Fruit fly (Drosophila melanogaster): ENCODE results near the gene CG10132.

CG10132 gene

dm6 chr2L:19570806-19571254 lies 52.2 kb downstream of the CG10132 start (continued):
- TF ChIP-seq Blimp-1 (GFP tag; optimal IDR thresholded peaks at IDR 0.05) (no peak), fd85E (GFP tag; optimal IDR thresholded peaks at IDR 0.05) (no peak), CG31627 (GFP tag; optimal IDR thresholded peaks at IDR 0.05) (peak; percentile 31), CG9139 (GFP tag; optimal IDR thresholded peaks at IDR 0.05) (no peak), CG8632 (GFP tag; optimal IDR thresholded peaks at IDR 0.05) (no peak), CG15336 (GFP tag; IDR thresholded peaks at IDR 0.05) (peak; percentile 27; the same call in 1 of the 2 replicates), CG11902 (GFP tag; optimal IDR thresholded peaks at IDR 0.05) (no peak), Ets21C (GFP tag; optimal IDR thresholded peaks at IDR 0.05) (no peak)

DNA sequence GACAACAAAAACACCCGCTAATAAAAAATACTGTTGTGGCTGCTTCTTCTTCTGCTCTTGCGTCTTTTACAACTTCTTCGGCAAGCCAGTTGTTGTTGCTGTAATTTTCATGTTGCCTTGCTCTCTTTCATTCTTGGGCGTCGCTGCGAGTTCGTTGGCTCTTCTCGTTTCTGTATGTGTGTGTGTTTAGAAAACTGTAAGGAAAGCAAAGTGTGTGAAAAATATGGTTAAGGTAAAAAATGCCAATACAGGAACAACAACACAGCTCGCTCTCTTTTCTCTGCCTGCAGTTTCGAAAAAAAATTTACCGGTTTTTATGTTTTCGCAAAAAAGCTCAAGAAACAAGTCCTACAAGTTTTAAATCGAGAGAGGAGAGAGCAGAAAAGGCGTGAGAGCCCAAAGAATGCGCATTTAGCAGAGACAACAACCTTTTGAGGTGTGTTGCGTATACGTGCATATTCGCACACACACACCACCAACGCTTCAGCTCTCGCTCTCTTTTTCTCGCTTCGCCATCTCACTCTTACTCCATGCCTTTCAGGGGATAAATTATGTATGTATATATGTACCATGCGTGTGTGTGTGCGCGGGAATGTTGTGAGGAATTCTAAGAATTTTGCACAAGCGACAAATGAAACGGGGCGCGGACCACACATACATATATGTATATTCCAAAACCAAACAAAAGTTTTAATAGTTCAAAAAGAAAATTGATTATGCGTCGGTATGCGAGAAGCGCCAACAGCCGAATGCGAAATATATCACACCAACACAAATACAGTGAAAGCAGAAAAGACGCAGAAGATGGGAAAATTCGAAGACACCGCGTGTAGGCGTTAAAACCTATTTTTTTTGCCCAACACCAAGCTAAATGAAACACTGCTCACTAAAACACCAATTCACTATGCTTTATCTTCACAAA lies 53.2 kb downstream of the CG10132 start:
- TF ChIP-seq CG32006 (GFP tag; optimal IDR thresholded peaks at IDR 0.05) (no peak), lz (GFP tag; optimal IDR thresholded peaks at IDR 0.05) (no peak), CG6792 (GFP tag; optimal IDR thresholded peaks at IDR 0.05) (no peak), Hr38 (GFP tag; optimal IDR thresholded peaks at IDR 0.05) (no peak), ss (GFP tag; optimal IDR thresholded peaks at IDR 0.05) (peak in 1 of 2 experiments; percentile 39), Eip75B (GFP tag; optimal IDR thresholded peaks at IDR 0.05) (no peak), net (GFP tag; optimal IDR thresholded peaks at IDR 0.05) (no peak), CG9139 (GFP tag; optimal IDR thresholded peaks at IDR 0.05) (peak; percentile 2), CG10669 (GFP tag; optimal IDR thresholded peaks at IDR 0.05) (no peak), Smox (GFP tag; optimal IDR thresholded peaks at IDR 0.05) (no peak), eg (GFP tag; IDR thresholded peaks at IDR 0.05) (no peak), dsx (GFP tag; optimal IDR thresholded peaks at IDR 0.05; ENCODE audit: poor library complexity, severe bottlenecking) (peak; percentile 25), esn (GFP tag; optimal IDR thresholded peaks at IDR 0.05) (peak; percentile 2), CG11762 (GFP tag; optimal IDR thresholded peaks at IDR 0.05; ENCODE audit: insufficient read depth) (no peak), CG7368 (GFP tag; optimal IDR thresholded peaks at IDR 0.05) (no peak), CG15336 (GFP tag; IDR thresholded peaks at IDR 0.05) (peak; percentile 9; the same call in 1 of the 2 replicates), Lpt (GFP tag; optimal IDR thresholded peaks at IDR 0.05) (peak; percentile 70), Met (GFP tag; optimal IDR thresholded peaks at IDR 0.05) (peak; percentile 1), CG6163 (GFP tag; IDR thresholded peaks at IDR 0.05) (peak; percentile 27; the same call in 1 of the 3 replicates), CG8119 (GFP tag; IDR thresholded peaks at IDR 0.05) (no peak), CG11902 (GFP tag; optimal IDR thresholded peaks at IDR 0.05) (no peak), CG16779 (tag; optimal IDR thresholded peaks at IDR 0.05) (no peak), Sox102F (GFP tag; optimal IDR thresholded peaks at IDR 0.05) (no peak), CG6276 (GFP tag; optimal IDR thresholded peaks at IDR 0.05) (no peak), CG11294 (GFP tag; IDR thresholded peaks at IDR 0.05) (no peak), pdm3 (GFP tag; optimal IDR thresholded peaks at IDR 0.05) (no peak), fd85E (GFP tag; optimal IDR thresholded peaks at IDR 0.05) (no peak), Gug (GFP tag; IDR thresholded peaks at IDR 0.05) (no peak), CG4318 (GFP tag; optimal IDR thresholded peaks at IDR 0.05) (no peak), CG3919 (GFP tag; optimal IDR thresholded peaks at IDR 0.05) (no peak), Eip78C (GFP tag) (no peak), vri (GFP tag; optimal IDR thresholded peaks at IDR 0.05) (peak; percentile 32), cyc (GFP tag; optimal IDR thresholded peaks at IDR 0.05) (no peak), CG34406 (GFP tag; optimal IDR thresholded peaks at IDR 0.05) (no peak), dac (GFP tag; optimal IDR thresholded peaks at IDR 0.05) (no peak), svp (GFP tag) (peak; percentile 84), Ets21C (GFP tag; optimal IDR thresholded peaks at IDR 0.05) (no peak), Sox14 (GFP tag; optimal IDR thresholded peaks at IDR 0.05) (peak; percentile 55), Ets96B (tag; optimal IDR thresholded peaks at IDR 0.05) (no peak), salr (GFP tag; optimal IDR thresholded peaks at IDR 0.05) (peak in 1 of 2 experiments; percentile 24), CG8319 (GFP tag; optimal IDR thresholded peaks at IDR 0.05) (no peak), CG3032 (tag; optimal IDR thresholded peaks at IDR 0.05) (peak; percentile 1), acj6 (GFP tag; optimal IDR thresholded peaks at IDR 0.05) (no peak)
